Fruit fly (Drosophila melanogaster): Measurements from ENCODE around the gene Dab.
A peak's percentile ranks its signal among the peaks of the same experiment; 100 is the strongest.

DNA sequence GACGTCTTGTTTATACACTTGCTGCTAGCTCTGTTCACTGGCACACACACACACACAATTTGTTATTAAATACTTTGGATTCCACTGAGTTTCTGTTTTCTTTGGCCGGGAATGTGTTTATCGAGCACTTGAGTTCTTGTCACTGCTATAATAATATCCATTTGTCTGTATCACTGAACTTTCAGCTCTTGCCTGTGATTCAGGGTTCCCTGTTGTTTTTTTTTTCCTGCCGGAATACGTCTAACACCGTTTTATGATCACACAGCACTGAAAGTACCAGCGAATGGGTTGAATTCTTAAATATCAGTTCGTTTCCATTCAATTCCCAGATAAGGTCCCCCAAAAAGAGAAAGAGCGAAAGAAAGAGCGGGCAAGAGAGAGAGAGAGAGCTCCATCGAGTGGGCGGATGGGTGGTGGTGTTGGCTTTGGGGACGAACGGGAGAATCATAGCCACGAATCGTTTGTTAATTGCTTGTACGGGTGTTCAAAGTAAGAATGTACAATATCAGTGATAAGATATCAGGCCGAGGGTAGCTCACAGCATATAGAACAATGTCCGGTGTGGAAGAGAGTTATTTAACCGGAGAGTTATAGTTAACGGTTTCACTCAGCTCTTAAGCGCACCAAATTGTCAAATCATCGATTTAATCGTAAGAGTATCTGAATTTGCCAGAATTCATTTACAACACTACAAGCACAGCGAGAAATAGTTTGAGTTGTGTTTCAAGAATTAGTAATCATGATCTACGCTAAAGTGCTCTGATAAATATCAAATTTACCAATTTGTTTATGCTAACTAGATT is 44.1 kb upstream of the Dab start, which contains the start of gene Galphaf:
- TF ChIP-seq CG30020 (tag; optimal IDR thresholded peaks at IDR 0.05) (no peak), Hr3 (GFP tag; optimal IDR thresholded peaks at IDR 0.05) (no peak), schlank (tag; optimal IDR thresholded peaks at IDR 0.05) (peak; percentile 5), CG32767 (GFP tag; IDR thresholded peaks at IDR 0.05) (no peak), chinmo (GFP tag; IDR thresholded peaks at IDR 0.05; ENCODE audit: partially characterized antibody) (0 out of 4 replicates have a peak, but pooled peaks have one; percentile 27), CG1233 (GFP tag; optimal IDR thresholded peaks at IDR 0.05) (no peak), Pdp1 (GFP tag; optimal IDR thresholded peaks at IDR 0.05) (no peak)
